Worm (Caenorhabditis elegans) whole organism, L2 larva: Measurements from ENCODE around the gene fbxc-32.
"Not testable (repeated sequence)": the region's sequence is repeated elsewhere in the genome, so short reads cannot be mapped to it uniquely, and the experiment has no call there.

ENCODE experiments used
- alr-1 ChIP-seq: fragments of 150-350 bp; optimal IDR thresholded peaks from 2 replicates; lab custom pipeline; 2014; ENCODE audit warnings: missing biosample characterization, missing genetic modification characterization
- aly-2 ChIP-seq: fragments of 150-350 bp; optimal IDR thresholded peaks from 2 replicates; lab custom pipeline; 2014; ENCODE audit warnings: missing biosample characterization, missing genetic modification characterization
- ama-1 ChIP-seq: fragments of 150-350 bp; optimal IDR thresholded peaks from 2 replicates; lab custom pipeline; 2018; ENCODE audit warnings: inconsistent platforms
- ceh-16 ChIP-seq: fragments of 150-350 bp; optimal IDR thresholded peaks from 2 replicates; lab custom pipeline; 2014; ENCODE audit warnings: missing biosample characterization, missing genetic modification characterization
- ceh-82 ChIP-seq: fragments of 150-350 bp; optimal IDR thresholded peaks from 2 replicates; lab custom pipeline; 2014; ENCODE audit warnings: missing biosample characterization, missing genetic modification characterization
- egl-27 ChIP-seq: sonication (generic microtip); optimal IDR thresholded peaks from 3 replicates; lab custom pipeline; 2017; ENCODE audit warnings: missing biosample characterization, missing genetic modification reagents, missing genetic modification characterization
- lin-39 ChIP-seq: fragments of 150-350 bp; optimal IDR thresholded peaks from 2 replicates; lab custom pipeline; 2014; ENCODE audit warnings: missing biosample characterization, missing genetic modification reagents, missing genetic modification characterization
- mab-5 ChIP-seq: fragments of 150-350 bp; optimal IDR thresholded peaks from 2 replicates; lab custom pipeline; 2014; ENCODE audit warnings: missing biosample characterization, missing genetic modification characterization
- nhr-23 ChIP-seq: fragments of 150-350 bp; optimal IDR thresholded peaks from 2 replicates; lab custom pipeline; 2014; ENCODE audit warnings: missing biosample characterization, missing genetic modification reagents, missing genetic modification characterization
- skn-1 ChIP-seq: sonication (generic microtip); optimal IDR thresholded peaks from 2 replicates; lab custom pipeline; 2017; ENCODE audit warnings: missing biosample characterization, missing genetic modification characterization
- snpc-4 ChIP-seq: fragments of 150-350 bp; optimal IDR thresholded peaks from 2 replicates; lab custom pipeline; 2014; ENCODE audit warnings: missing biosample characterization, missing genetic modification characterization
- unc-39 ChIP-seq: fragments of 150-350 bp; optimal IDR thresholded peaks from 2 replicates; lab custom pipeline; 2014; ENCODE audit warnings: missing biosample characterization, missing genetic modification characterization
- zag-1 ChIP-seq: fragments of 150-350 bp; optimal IDR thresholded peaks from 2 replicates; lab custom pipeline; 2014; ENCODE audit warnings: missing biosample characterization, missing genetic modification characterization

DNA sequence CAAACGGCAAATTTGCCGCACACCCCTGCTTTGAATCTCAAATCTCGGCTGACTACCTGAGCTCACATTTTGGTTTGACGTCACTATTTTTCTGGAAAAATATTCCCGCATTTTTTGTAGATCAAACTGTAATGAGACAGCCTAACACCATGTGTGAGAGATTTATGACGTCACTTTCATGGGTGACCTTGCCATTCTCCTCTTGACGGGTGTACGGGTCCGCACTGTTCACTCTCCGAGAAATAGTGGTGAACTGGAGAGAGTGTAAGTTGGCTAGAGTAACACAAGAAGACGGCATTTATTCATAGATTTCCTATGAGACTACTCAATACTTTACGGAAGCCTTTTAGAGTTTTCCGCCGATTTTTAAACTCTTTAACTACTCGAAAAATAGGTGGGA, 37.7 kb upstream of the fbxc-32 start, which contains the start of gene fbxc-40:
- not testable (repeated sequence) for TF ChIP-seq ceh-16 (tag; lab: Kevin White, UChicago); aly-2 (tag; lab: Kevin White, UChicago); egl-27 (tag; lab: Kevin White, UChicago); lin-39 (tag; lab: Kevin White, UChicago); unc-39 (tag; lab: Kevin White, UChicago); mab-5 (tag; lab: Kevin White, UChicago); ceh-82 (tag; lab: Kevin White, UChicago); ama-1; snpc-4 (tag; lab: Kevin White, UChicago); zag-1; nhr-23 (tag; lab: Kevin White, UChicago); alr-1 (tag; lab: Kevin White, UChicago); skn-1 (tag; lab: Kevin White, UChicago)
